Fruit fly (Drosophila melanogaster) whole organism, adult: ENCODE measurements around the gene Nelf-A.

ENCODE experiments used
- CG12768 ChIP-seq: fragments of 200-800 bp; sonication (Bioruptor generic); optimal IDR thresholded peaks from 2 replicates; lab custom pipeline; 2017; ENCODE audit warnings: missing biosample characterization, missing genetic modification characterization, mild to moderate bottlenecking, moderate library complexity, missing genetic modification reagents
- CG14711 ChIP-seq: fragments of 200-800 bp; sonication (Bioruptor generic); optimal IDR thresholded peaks from 2 replicates; lab custom pipeline; 2018; ENCODE audit warnings: missing biosample characterization, mild to moderate bottlenecking, missing genetic modification characterization, moderate library complexity
- CG5204 ChIP-seq: fragments of 200-800 bp; sonication (Bioruptor generic); optimal IDR thresholded peaks from 2 replicates; lab custom pipeline; 2016; ENCODE audit warnings: missing biosample characterization, missing genetic modification characterization
- Clk ChIP-seq: fragments of 200-800 bp; sonication (Bioruptor generic); optimal IDR thresholded peaks from 2 replicates; lab custom pipeline; 2017; ENCODE audit warnings: missing biosample characterization, missing genetic modification characterization

DNA sequence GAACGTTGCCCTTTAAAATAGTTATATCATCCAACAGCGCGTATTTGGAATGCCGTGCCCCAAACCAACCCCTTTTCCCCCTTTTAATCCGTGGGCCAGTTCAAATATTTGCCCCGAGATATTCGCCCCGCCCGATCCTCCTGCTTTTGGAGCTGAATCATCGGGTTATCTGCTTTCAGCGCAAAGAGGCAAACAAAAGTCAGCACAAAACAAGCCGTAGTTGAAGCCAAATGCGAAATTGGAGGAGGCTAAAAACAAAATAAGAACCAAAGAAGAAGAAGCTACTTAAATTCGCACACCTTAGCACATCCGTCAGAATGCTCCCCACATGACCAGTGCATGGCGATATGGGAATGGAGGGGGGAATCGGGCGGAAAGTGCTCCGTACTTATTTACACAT is 25.9 kb upstream of the Nelf-A start:
- TF ChIP-seq Clk (GFP tag; lab: Kevin White, UChicago) = no peak
- TF ChIP-seq CG5204 (GFP tag; lab: Kevin White, UChicago) = no peak
- TF ChIP-seq CG12768 (GFP tag; lab: Kevin White, UChicago) = no peak
- no peak for TF ChIP-seq CG14711 (tag; lab: Kevin White, UChicago)
